Fruit fly (Drosophila melanogaster): ENCODE measurements around the gene Rpt2.
A peak's percentile ranks its signal among the peaks of the same experiment; 100 is the strongest.

Gene Rpt2

DNA sequence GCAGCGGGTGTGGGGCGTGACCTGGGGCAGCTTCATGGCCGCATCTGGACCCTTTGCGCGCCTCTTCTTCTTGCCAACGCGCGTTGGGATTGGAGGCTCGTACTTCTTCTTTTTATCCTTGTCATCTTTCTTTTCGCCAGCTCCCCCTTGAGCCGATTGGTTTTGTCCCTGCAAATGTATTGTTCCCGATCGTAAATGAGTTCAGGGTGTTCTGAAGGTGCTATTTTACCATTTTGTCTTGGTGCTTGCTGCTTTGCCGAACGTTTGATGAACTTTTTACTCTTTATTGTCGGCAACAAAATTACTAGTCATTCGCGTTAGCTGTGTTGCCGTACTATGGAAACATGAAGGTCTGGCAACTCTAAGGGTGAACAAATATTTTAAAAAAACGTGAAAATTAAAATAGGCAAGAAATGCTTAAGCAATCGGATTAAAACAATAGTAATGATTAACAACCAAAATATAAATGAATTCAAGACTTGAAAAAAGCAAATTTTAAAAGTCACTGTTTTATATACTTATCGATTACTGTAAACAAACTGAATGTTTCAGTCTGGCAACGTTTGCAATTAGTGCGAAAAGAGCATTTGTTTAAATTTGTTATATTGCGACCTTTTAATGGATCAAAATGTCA lies at the start of gene Rpt2, which contains the start of gene CG13599 (continued):
- no peak for TF ChIP-seq CG12104 (GFP tag; optimal IDR thresholded peaks at IDR 0.05)
- peak; percentile 57 for TF ChIP-seq B-H2 (GFP tag; optimal IDR thresholded peaks at IDR 0.05)
- no peak for TF ChIP-seq HLH3B (GFP tag; IDR thresholded peaks at IDR 0.05)
- TF ChIP-seq Taf1 (GFP tag; IDR thresholded peaks at IDR 0.05) = no peak
- TF ChIP-seq Lhr (GFP tag; optimal IDR thresholded peaks at IDR 0.05) = peak; percentile 43
- peak; percentile 82 for TF ChIP-seq hkb (optimal IDR thresholded peaks at IDR 0.05)
- no peak for TF ChIP-seq hkb (GFP tag; IDR thresholded peaks at IDR 0.05)
- peak in 1 of 2 experiments; percentile 60 for TF ChIP-seq tll (GFP tag; optimal IDR thresholded peaks at IDR 0.05)
- TF ChIP-seq CG17186 (GFP tag; optimal IDR thresholded peaks at IDR 0.05) = peak; percentile 69
- peak; percentile 33 for TF ChIP-seq CG13424 (tag; optimal IDR thresholded peaks at IDR 0.05)
- TF ChIP-seq Spps (tag; optimal IDR thresholded peaks at IDR 0.05) = peak; percentile 14
- peak; percentile 46 for TF ChIP-seq CG2712 (tag; optimal IDR thresholded peaks at IDR 0.05)
- no peak for TF ChIP-seq jumu (GFP tag; optimal IDR thresholded peaks at IDR 0.05)
- no peak for TF ChIP-seq Fer3 (tag; optimal IDR thresholded peaks at IDR 0.05)
- no peak for TF ChIP-seq CG7357 (GFP tag; IDR thresholded peaks at IDR 0.05)
- peak; percentile 32; the same call in 1 of the 2 replicates for TF ChIP-seq amos (GFP tag; IDR thresholded peaks at IDR 0.05; ENCODE audit: partially characterized antibody)
- TF ChIP-seq Deaf1 (tag; optimal IDR thresholded peaks at IDR 0.05) = peak; percentile 18
- TF ChIP-seq Camta (GFP tag; optimal IDR thresholded peaks at IDR 0.05) = peak; percentile 15
- no peak for TF ChIP-seq gsb (GFP tag; IDR thresholded peaks at IDR 0.05)
- TF ChIP-seq CG9797 (GFP tag; optimal IDR thresholded peaks at IDR 0.05) = peak; percentile 37
- no peak for TF ChIP-seq CG5953 (GFP tag; IDR thresholded peaks at IDR 0.05)
- peak; percentile 47 for TF ChIP-seq CG13624 (GFP tag; optimal IDR thresholded peaks at IDR 0.05)
- no peak for TF ChIP-seq br (optimal IDR thresholded peaks at IDR 0.05)
- peak; percentile 48 for TF ChIP-seq CG15601 (tag; optimal IDR thresholded peaks at IDR 0.05)
- TF ChIP-seq Usf (GFP tag; optimal IDR thresholded peaks at IDR 0.05) = no peak
- TF ChIP-seq CG12942 (GFP tag; optimal IDR thresholded peaks at IDR 0.05) = peak; percentile 13
- no peak for TF ChIP-seq nom (GFP tag; optimal IDR thresholded peaks at IDR 0.05)
- TF ChIP-seq CG2120 (GFP tag; optimal IDR thresholded peaks at IDR 0.05) = peak; percentile 44
- no peak for TF ChIP-seq CG17359 (tag; optimal IDR thresholded peaks at IDR 0.05)
- TF ChIP-seq CG16813 (GFP tag; IDR thresholded peaks at IDR 0.05; ENCODE audit: partially characterized antibody) = peak; percentile 59
- TF ChIP-seq Mad (GFP tag; optimal IDR thresholded peaks at IDR 0.05) = peak; percentile 14
- TF ChIP-seq CG2202 (tag; optimal IDR thresholded peaks at IDR 0.05) = no peak
- TF ChIP-seq D19A (tag; optimal IDR thresholded peaks at IDR 0.05) = peak; percentile 20
- TF ChIP-seq MESR4 (GFP tag; optimal IDR thresholded peaks at IDR 0.05) = peak; percentile 81
- TF ChIP-seq tup (GFP tag; optimal IDR thresholded peaks at IDR 0.05) = no peak
- no peak for TF ChIP-seq CG17912 (GFP tag; optimal IDR thresholded peaks at IDR 0.05)
- peak; percentile 64 for TF ChIP-seq BEAF-32 (GFP tag; optimal IDR thresholded peaks at IDR 0.05)
- TF ChIP-seq Dll (GFP tag; IDR thresholded peaks at IDR 0.05; ENCODE audit: partially characterized antibody) = no peak; the same call in 2 of the 4 replicates
- TF ChIP-seq CG18262 (tag; optimal IDR thresholded peaks at IDR 0.05) = peak; percentile 24
- peak; percentile 64 for TF ChIP-seq Myb (GFP tag; optimal IDR thresholded peaks at IDR 0.05)
- TF ChIP-seq exex (tag; optimal IDR thresholded peaks at IDR 0.05) = peak; percentile 6
- TF ChIP-seq sens-2 (GFP tag; IDR thresholded peaks at IDR 0.05) = no peak
- TF ChIP-seq gem (tag; optimal IDR thresholded peaks at IDR 0.05) = peak; percentile 43
- TF ChIP-seq CG2116 (GFP tag; optimal IDR thresholded peaks at IDR 0.05) = peak; percentile 76
- TF ChIP-seq Rfx (GFP tag; IDR thresholded peaks at IDR 0.05) = no peak
- TF ChIP-seq CG8281 (tag; optimal IDR thresholded peaks at IDR 0.05) = no peak
- TF ChIP-seq CG4617 (GFP tag; optimal IDR thresholded peaks at IDR 0.05; ENCODE audit: borderline replicate concordance) = peak; percentile 96
- TF ChIP-seq trem (tag; optimal IDR thresholded peaks at IDR 0.05) = peak; percentile 85
- no peak for TF ChIP-seq btn (GFP tag; optimal IDR thresholded peaks at IDR 0.05)

All from whole organism, embryonic.